Worm (Caenorhabditis elegans): ENCODE results near the gene lin-52.

Gene lin-52

ce11 chrIII:9867780-9868503 is 43.4 kb upstream of the lin-52 start, which contains the start of gene dhhc-4 (continued):
- TF ChIP-seq ztf-11 (tag; optimal IDR thresholded peaks at IDR 0.05) = peak in 1 of 2 experiments; percentile 96
- peak; percentile 89 for TF ChIP-seq blmp-1 (tag; optimal IDR thresholded peaks at IDR 0.05)
- peak; percentile 92 for TF ChIP-seq nhr-85 (tag)
- TF ChIP-seq nhr-11 (tag; optimal IDR thresholded peaks at IDR 0.05) = no peak
- peak; percentile 84 for TF ChIP-seq C04F5.9 (tag; optimal IDR thresholded peaks at IDR 0.05)
- no peak for TF ChIP-seq mef-2 (tag; optimal IDR thresholded peaks at IDR 0.05)
- peak; percentile 78 for TF ChIP-seq hlh-17 (GFP tag; optimal IDR thresholded peaks at IDR 0.05; ENCODE audit: borderline replicate concordance)
- peak; percentile 74 to 87 for TF ChIP-seq lsy-2 (tag; optimal IDR thresholded peaks at IDR 0.05)
- peak; percentile 82 for TF ChIP-seq sup-37 (GFP tag; optimal IDR thresholded peaks at IDR 0.05)
- no peak for TF ChIP-seq nhr-12 (tag; optimal IDR thresholded peaks at IDR 0.05)
- peak; percentile 99 for TF ChIP-seq rnt-1 (tag; optimal IDR thresholded peaks at IDR 0.05)
- TF ChIP-seq grh-1 (GFP tag; IDR thresholded peaks at IDR 0.05) = peak; percentile 83
- TF ChIP-seq ceh-88 (GFP tag; IDR thresholded peaks at IDR 0.05) = peak; percentile 78
- TF ChIP-seq aha-1 (tag; optimal IDR thresholded peaks at IDR 0.05) = no peak
- no peak for TF ChIP-seq ztf-4 (tag; optimal IDR thresholded peaks at IDR 0.05)
- no peak for TF ChIP-seq mdl-1 (tag; optimal IDR thresholded peaks at IDR 0.05)
- TF ChIP-seq ets-5 (GFP tag; IDR thresholded peaks at IDR 0.05) = no peak
- TF ChIP-seq C34B4.2 (tag; optimal IDR thresholded peaks at IDR 0.05) = no peak
- no peak for TF ChIP-seq fkh-10 (GFP tag; optimal IDR thresholded peaks at IDR 0.05)
- TF ChIP-seq pqm-1 (tag; optimal IDR thresholded peaks at IDR 0.05) = no peak
- TF ChIP-seq aly-2 (tag; optimal IDR thresholded peaks at IDR 0.05) = peak; percentile 13
- peak; percentile 94 for TF ChIP-seq tbx-2 (tag; optimal IDR thresholded peaks at IDR 0.05)
- TF ChIP-seq zip-4 (GFP tag; optimal IDR thresholded peaks at IDR 0.05) = peak; percentile 84
- TF ChIP-seq lin-13 (GFP tag; optimal IDR thresholded peaks at IDR 0.05) = no peak
- TF ChIP-seq efl-1 (optimal IDR thresholded peaks at IDR 0.05) = peak; percentile 88 to 94
- TF ChIP-seq efl-1 (GFP tag; optimal IDR thresholded peaks at IDR 0.05 in 1 of 2) = peak; percentile 93 to 99
- no peak for TF ChIP-seq alr-1 (tag; optimal IDR thresholded peaks at IDR 0.05; ENCODE audit: borderline replicate concordance)
- TF ChIP-seq nhr-84 (tag; optimal IDR thresholded peaks at IDR 0.05) = no peak
- peak; percentile 95 for TF ChIP-seq nhr-47 (tag; optimal IDR thresholded peaks at IDR 0.05)
- no peak for TF ChIP-seq zag-1 (tag; optimal IDR thresholded peaks at IDR 0.05)
- TF ChIP-seq xbp-1 (tag; optimal IDR thresholded peaks at IDR 0.05) = peak; percentile 90
- peak; percentile 95 for TF ChIP-seq irx-1 (tag; optimal IDR thresholded peaks at IDR 0.05)
- peak; percentile 28 for TF ChIP-seq unc-130 (tag; optimal IDR thresholded peaks at IDR 0.05)
- peak; percentile 52 to 58 (median 55) for TF ChIP-seq ceh-82 (tag; optimal IDR thresholded peaks at IDR 0.05)
- peak; percentile 96 for TF ChIP-seq lir-3 (tag; optimal IDR thresholded peaks at IDR 0.05; ENCODE audit: poor library complexity)
- TF ChIP-seq pag-3 (tag; optimal IDR thresholded peaks at IDR 0.05; ENCODE audit: borderline replicate concordance, insufficient read depth) = no peak
- TF ChIP-seq lin-39 (tag; optimal IDR thresholded peaks at IDR 0.05) = peak; percentile 86
- no peak for TF ChIP-seq hpl-2 (GFP tag; optimal IDR thresholded peaks at IDR 0.05)
- TF ChIP-seq nhr-77 (tag; optimal IDR thresholded peaks at IDR 0.05) = no peak
- TF ChIP-seq unc-62 (GFP tag; optimal IDR thresholded peaks at IDR 0.05) = no peak
- no peak for TF ChIP-seq unc-30 (tag; optimal IDR thresholded peaks at IDR 0.05)
- peak; percentile 87 for TF ChIP-seq ceh-8 (GFP tag; optimal IDR thresholded peaks at IDR 0.05)
- TF ChIP-seq egl-13 (tag; optimal IDR thresholded peaks at IDR 0.05) = peak; percentile 95
- TF ChIP-seq nhr-90 (tag; optimal IDR thresholded peaks at IDR 0.05; ENCODE audit: poor library complexity) = peak; percentile 96
- TF ChIP-seq efl-3 (GFP tag; optimal IDR thresholded peaks at IDR 0.05) = peak; percentile 80
- TF ChIP-seq C16A3.4 (tag; optimal IDR thresholded peaks at IDR 0.05) = peak; percentile 12
- TF ChIP-seq egl-27 (tag; optimal IDR thresholded peaks at IDR 0.05) = no peak
- peak; percentile 89 for TF ChIP-seq swsn-7 (tag; optimal IDR thresholded peaks at IDR 0.05)
- TF ChIP-seq nhr-28 (tag; optimal IDR thresholded peaks at IDR 0.05) = no peak
- TF ChIP-seq nhr-71 (tag; optimal IDR thresholded peaks at IDR 0.05) = peak; percentile 94
- peak; percentile 73 for TF ChIP-seq Y116A8C.19 (tag; optimal IDR thresholded peaks at IDR 0.05; ENCODE audit: borderline replicate concordance)
